Worm (Caenorhabditis elegans): ENCODE results near the gene Y11D7A.10.

ce11 chrIV:9262295-9262694 is 2.7 kb upstream of the Y11D7A.10 start:
- TF ChIP-seq skn-1 (tag; optimal IDR thresholded peaks at IDR 0.05): no peak
- no peak for TF ChIP-seq unc-39 (tag; optimal IDR thresholded peaks at IDR 0.05)
- TF ChIP-seq ZK546.5 (tag; optimal IDR thresholded peaks at IDR 0.05): no peak
- TF ChIP-seq elt-1 (tag; optimal IDR thresholded peaks at IDR 0.05): no peak
- no peak for TF ChIP-seq mdl-1 (tag; optimal IDR thresholded peaks at IDR 0.05)
- TF ChIP-seq dmd-4 (tag; optimal IDR thresholded peaks at IDR 0.05): no peak
- TF ChIP-seq nhr-11 (tag; optimal IDR thresholded peaks at IDR 0.05): no peak
- no peak for TF ChIP-seq ama-1 (optimal IDR thresholded peaks at IDR 0.05)
- TF ChIP-seq nhr-21 (tag; optimal IDR thresholded peaks at IDR 0.05): no peak
- no peak for TF ChIP-seq ztf-11 (tag; optimal IDR thresholded peaks at IDR 0.05)
- TF ChIP-seq peb-1 (tag; optimal IDR thresholded peaks at IDR 0.05): no peak
- TF ChIP-seq ceh-82 (tag; optimal IDR thresholded peaks at IDR 0.05): no peak
- TF ChIP-seq ceh-16 (tag; optimal IDR thresholded peaks at IDR 0.05): no peak

Data from whole organism, L2 larva.